Worm (Caenorhabditis elegans) whole organism, L3 larva: Measurements from ENCODE around the gene ceh-31.

ENCODE experiments used
- R02D3.7 ChIP-seq: fragments of 150-350 bp; optimal IDR thresholded peaks from 2 replicates; lab custom pipeline; 2014; ENCODE audit warnings: missing biosample characterization, missing genetic modification characterization
- ZK546.5 ChIP-seq: sonication (generic microtip); optimal IDR thresholded peaks from 2 replicates; lab custom pipeline; 2017; ENCODE audit warnings: missing biosample characterization, missing genetic modification characterization
- ama-1 ChIP-seq: fragments of 150-350 bp; optimal IDR thresholded peaks from 2 replicates; lab custom pipeline; 2018
- ceh-16 ChIP-seq: sonication (generic microtip); optimal IDR thresholded peaks from 2 replicates; lab custom pipeline; 2017; ENCODE audit warnings: missing biosample characterization, missing genetic modification characterization
- ceh-28 ChIP-seq: fragments of 150-350 bp; optimal IDR thresholded peaks from 2 replicates; lab custom pipeline; 2014; ENCODE audit warnings: missing biosample characterization, missing genetic modification reagents, missing genetic modification characterization
- ceh-9 ChIP-seq: sonication (generic microtip); optimal IDR thresholded peaks from 2 replicates; lab custom pipeline; 2018; ENCODE audit warnings: missing biosample characterization, missing genetic modification characterization
- daf-12 ChIP-seq: fragments of 150-350 bp; optimal IDR thresholded peaks from 2 replicates; lab custom pipeline; 2014; ENCODE audit warnings: missing biosample characterization, missing genetic modification reagents, missing genetic modification characterization
- egl-5 ChIP-seq: fragments of 150-350 bp; optimal IDR thresholded peaks from 2 replicates; lab custom pipeline; 2017; ENCODE audit warnings: missing biosample characterization, missing genetic modification reagents, missing genetic modification characterization, inconsistent platforms
- elt-1 ChIP-seq: fragments of 150-350 bp; optimal IDR thresholded peaks from 2 replicates; lab custom pipeline; 2014; ENCODE audit warnings: missing biosample characterization, missing genetic modification characterization
- elt-3 ChIP-seq, 3 experiments: fragments of 150-350 bp in 1 of 3; sonication (generic microtip) in 2 of 3; optimal IDR thresholded peaks; 2 replicates in 2 of 3; 4 replicates in 1 of 3; lab custom pipeline; 2014 to 2017; ENCODE audit warnings: missing biosample characterization in 3 of 3, missing genetic modification characterization in 3 of 3
- eor-1 ChIP-seq, 2 experiments: fragments of 150-350 bp; optimal IDR thresholded peaks; 2 replicates each; lab custom pipeline; 2014 to 2018; ENCODE audit warnings: missing biosample characterization in 2 of 2, missing genetic modification characterization in 2 of 2
- fkh-10 ChIP-seq: sonication (generic microtip); optimal IDR thresholded peaks from 2 replicates; lab custom pipeline; 2017; ENCODE audit warnings: missing biosample characterization, missing genetic modification reagents, missing genetic modification characterization
- hmg-11 ChIP-seq: sonication (generic microtip); optimal IDR thresholded peaks from 2 replicates; lab custom pipeline; 2016; ENCODE audit warnings: missing genetic modification characterization, missing compliant biosample characterization
- jun-1 ChIP-seq: fragments of 150-350 bp; optimal IDR thresholded peaks from 2 replicates; lab custom pipeline; 2014; ENCODE audit warnings: missing biosample characterization, missing genetic modification reagents, missing genetic modification characterization
- lin-15B ChIP-seq: fragments of 150-350 bp; optimal IDR thresholded peaks from 2 replicates; lab custom pipeline; 2014; ENCODE audit warnings: missing biosample characterization, missing genetic modification characterization
- lin-39 ChIP-seq: fragments of 150-350 bp; optimal IDR thresholded peaks from 2 replicates; lab custom pipeline; 2018; ENCODE audit warnings: missing biosample characterization, missing genetic modification reagents, missing genetic modification characterization
- lsy-12 ChIP-seq: sonication (generic microtip); optimal IDR thresholded peaks from 2 replicates; lab custom pipeline; 2016; ENCODE audit warnings: mild to moderate bottlenecking, missing genetic modification characterization, missing compliant biosample characterization
- mdl-1 ChIP-seq: fragments of 150-350 bp; optimal IDR thresholded peaks from 2 replicates; lab custom pipeline; 2014; ENCODE audit warnings: missing biosample characterization, missing genetic modification characterization
- mml-1 ChIP-seq: fragments of 150-350 bp; sonication (generic microtip); optimal IDR thresholded peaks from 3 replicates; lab custom pipeline; 2014; ENCODE audit warnings: missing biosample characterization, missing genetic modification characterization
- nhr-12 ChIP-seq: fragments of 150-350 bp; optimal IDR thresholded peaks from 2 replicates; lab custom pipeline; 2014; ENCODE audit warnings: missing biosample characterization, missing genetic modification characterization
- nhr-23 ChIP-seq: fragments of 150-350 bp; optimal IDR thresholded peaks from 2 replicates; lab custom pipeline; 2014; ENCODE audit warnings: missing biosample characterization, missing genetic modification reagents, missing genetic modification characterization
- nhr-237 ChIP-seq: fragments of 150-350 bp; optimal IDR thresholded peaks from 2 replicates; lab custom pipeline; 2014; ENCODE audit warnings: missing biosample characterization, missing genetic modification characterization
- nhr-43 ChIP-seq: sonication (generic microtip); optimal IDR thresholded peaks from 2 replicates; lab custom pipeline; 2016; ENCODE audit warnings: mild to moderate bottlenecking, missing genetic modification characterization, missing compliant biosample characterization; ENCODE audit not compliant: poor library complexity, severe bottlenecking
- nhr-67 ChIP-seq: fragments of 150-350 bp; optimal IDR thresholded peaks from 2 replicates; lab custom pipeline; 2014; ENCODE audit warnings: missing biosample characterization, missing genetic modification characterization
- nhr-77 ChIP-seq: fragments of 150-350 bp; optimal IDR thresholded peaks from 2 replicates; lab custom pipeline; 2014; ENCODE audit warnings: missing biosample characterization, missing genetic modification characterization
- pha-4 ChIP-seq: fragments of 150-350 bp; optimal IDR thresholded peaks from 2 replicates; lab custom pipeline; 2014; ENCODE audit warnings: missing biosample characterization, missing genetic modification reagents, missing genetic modification characterization
- pqm-1 ChIP-seq: fragments of 150-350 bp; optimal IDR thresholded peaks from 2 replicates; lab custom pipeline; 2017; ENCODE audit warnings: missing biosample characterization, missing genetic modification characterization, inconsistent platforms
- sea-2 ChIP-seq: fragments of 150-350 bp; sonication (generic microtip); optimal IDR thresholded peaks from 4 replicates; lab custom pipeline; 2014; ENCODE audit warnings: missing biosample characterization, missing genetic modification reagents, missing genetic modification characterization
- skn-1 ChIP-seq: fragments of 150-350 bp; optimal IDR thresholded peaks from 2 replicates; lab custom pipeline; 2014; ENCODE audit warnings: missing biosample characterization, missing genetic modification characterization
- snpc-4 ChIP-seq: fragments of 150-350 bp; optimal IDR thresholded peaks from 2 replicates; lab custom pipeline; 2014; ENCODE audit warnings: missing biosample characterization, missing genetic modification characterization
- unc-62 ChIP-seq: fragments of 150-350 bp; sonication (generic microtip); optimal IDR thresholded peaks from 4 replicates; lab custom pipeline; 2014; ENCODE audit warnings: missing biosample characterization, missing genetic modification reagents, missing genetic modification characterization
- ztf-11 ChIP-seq: fragments of 150-350 bp; optimal IDR thresholded peaks from 2 replicates; lab custom pipeline; 2014; ENCODE audit warnings: missing biosample characterization, missing genetic modification characterization
- ztf-4 ChIP-seq: fragments of 150-350 bp; optimal IDR thresholded peaks from 2 replicates; lab custom pipeline; 2014; ENCODE audit warnings: missing biosample characterization, missing genetic modification characterization

ceh-31 gene

ce11 chrX:3089423-3089822, 19.2 kb upstream of the ceh-31 start, which contains the start of gene pccb-1:
Gene pccb-1 (plus strand): TSS chrX:3089549.
- TF ChIP-seq ceh-16 (tag; lab: Kevin White, UChicago) (no peak), eor-1 (tag; optimal IDR thresholded peaks at IDR 0.05; lab: Kevin White, UChicago) (no peak)

- TF ChIP-seq nhr-23 (tag; lab: Kevin White, UChicago), result no peak
- TF ChIP-seq jun-1 (tag; lab: Kevin White, UChicago), result no peak
- peak; percentile 27 for TF ChIP-seq pha-4 (tag; lab: Kevin White, UChicago)
- TF ChIP-seq ceh-28, result peak; percentile 35
- no peak for TF ChIP-seq elt-1 (tag; lab: Kevin White, UChicago)
Measured at ce11 chrX:3087647-3088046, 17.4 kb upstream of the ceh-31 start.

DNA sequence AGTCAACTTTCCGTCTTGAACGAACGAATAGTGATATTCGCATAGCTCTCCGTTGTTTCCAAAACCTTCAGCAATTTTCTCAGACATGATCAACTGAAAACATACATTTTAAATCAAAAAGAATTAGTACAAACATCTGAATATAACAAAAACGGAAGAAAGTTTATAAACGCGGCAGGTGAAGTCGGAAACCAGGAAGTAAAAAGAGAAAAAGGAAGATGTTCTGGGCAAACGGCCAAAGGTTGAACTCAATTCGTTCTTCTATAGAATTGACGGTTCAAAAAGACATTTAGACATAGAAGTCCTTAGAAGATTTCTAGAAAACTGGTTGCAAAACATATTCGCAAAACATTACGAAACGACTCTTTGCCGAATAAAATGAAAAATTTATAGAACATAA, 17.0 kb upstream of the ceh-31 start, which contains the start of gene F52E4.5:
Gene F52E4.5 (minus strand): TSS at position 101 of the 400 bp plus-strand sequence.
- TF ChIP-seq elt-3 (tag; optimal IDR thresholded peaks at IDR 0.05; lab: Kevin White, UChicago) (no peak), pha-4 (tag; lab: Kevin White, UChicago) (no peak), jun-1 (tag; lab: Kevin White, UChicago) (no peak), snpc-4 (tag; lab: Kevin White, UChicago) (no peak), elt-1 (tag; lab: Kevin White, UChicago) (no peak), hmg-11 (tag; lab: Kevin White, UChicago) (no peak), ceh-16 (tag; lab: Kevin White, UChicago) (no peak), pqm-1 (tag; lab: Kevin White, UChicago) (no peak), skn-1 (tag; lab: Kevin White, UChicago) (no peak), sea-2 (GFP tag; lab: Kevin White, UChicago) (no peak), fkh-10 (GFP tag; lab: Kevin White, UChicago) (no peak)
- TF ChIP-seq, all 47 proteins: peak for 0

DNA sequence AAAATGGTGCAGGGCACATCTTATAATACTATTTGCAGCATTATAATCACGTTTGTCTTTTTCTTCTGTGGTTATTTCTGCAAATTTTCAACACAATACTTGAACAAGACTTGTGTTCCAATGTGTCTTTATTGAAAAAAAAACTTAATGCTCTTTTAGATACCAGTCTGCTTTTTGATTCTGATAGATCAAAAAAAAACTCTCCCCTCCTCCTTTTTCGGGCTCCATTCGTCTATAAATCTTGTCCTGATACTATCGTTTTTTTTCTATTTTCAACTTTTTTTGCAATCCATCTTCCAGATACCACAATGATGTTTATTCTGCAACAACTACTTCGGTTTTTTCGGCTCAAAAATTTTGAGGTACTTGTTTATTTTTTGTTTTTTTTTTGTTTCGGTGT, 10.6 kb upstream of the ceh-31 start, which contains the start of gene twk-16:
Gene twk-16 (plus strand): TSS at position 301 of the 400 bp plus-strand sequence.
- no peak for TF ChIP-seq egl-5 (tag; lab: Kevin White, UChicago)
- TF ChIP-seq elt-3 (tag; optimal IDR thresholded peaks at IDR 0.05; lab: Kevin White, UChicago), result no peak
- no peak for TF ChIP-seq snpc-4 (tag; lab: Kevin White, UChicago)
- no peak for TF ChIP-seq skn-1 (tag; lab: Kevin White, UChicago)
- TF ChIP-seq nhr-12 (tag; lab: Kevin White, UChicago), result no peak
- no peak for TF ChIP-seq daf-12 (tag; lab: Kevin White, UChicago)
- no peak for TF ChIP-seq lin-15B
- TF ChIP-seq ceh-16 (tag; lab: Kevin White, UChicago), result no peak
- no peak for TF ChIP-seq ceh-9 (tag; lab: Kevin White, UChicago)
- no peak for TF ChIP-seq hmg-11 (tag; lab: Kevin White, UChicago)
- no peak for TF ChIP-seq nhr-23 (tag; lab: Kevin White, UChicago)
- TF ChIP-seq elt-1 (tag; lab: Kevin White, UChicago), result no peak
- no peak for TF ChIP-seq pha-4 (tag; lab: Kevin White, UChicago)
- TF ChIP-seq nhr-43 (tag; lab: Kevin White, UChicago), result no peak
- no peak for TF ChIP-seq ztf-11 (tag; lab: Kevin White, UChicago)
- no peak for TF ChIP-seq nhr-67
- no peak for TF ChIP-seq unc-62 (GFP tag; lab: Kevin White, UChicago)
- TF ChIP-seq lin-39, result no peak
- TF ChIP-seq jun-1 (tag; lab: Kevin White, UChicago), result no peak
- TF ChIP-seq ZK546.5 (tag; lab: Kevin White, UChicago), result no peak

ce11 chrX:3067052-3067451, 3.2 kb downstream of the ceh-31 start:
- TF ChIP-seq ceh-16 (tag; lab: Kevin White, UChicago) (no peak), lsy-12 (no peak), ztf-4 (tag; lab: Kevin White, UChicago) (no peak), R02D3.7 (no peak), ama-1 (lab: Kevin White, UChicago) (no peak), skn-1 (tag; lab: Kevin White, UChicago) (no peak), nhr-77 (tag; lab: Kevin White, UChicago) (no peak), unc-62 (GFP tag; lab: Kevin White, UChicago) (no peak), ztf-11 (tag; lab: Kevin White, UChicago) (no peak), nhr-237 (tag; lab: Kevin White, UChicago) (no peak), nhr-12 (tag; lab: Kevin White, UChicago) (no peak), mml-1 (tag; lab: Kevin White, UChicago) (no peak), mdl-1 (tag; lab: Kevin White, UChicago) (no peak), jun-1 (tag; lab: Kevin White, UChicago) (no peak), pqm-1 (tag; lab: Kevin White, UChicago) (no peak)
